Worm (Caenorhabditis elegans) whole organism, L3 larva: ENCODE measurements around the gene F35C11.2.

ENCODE experiments used
- aly-2 ChIP-seq: fragments of 150-350 bp; optimal IDR thresholded peaks from 2 replicates; lab custom pipeline; 2014; ENCODE audit warnings: missing biosample characterization, missing genetic modification characterization
- ama-1 ChIP-seq: fragments of 150-350 bp; optimal IDR thresholded peaks from 2 replicates; lab custom pipeline; 2018
- ceh-28 ChIP-seq: fragments of 150-350 bp; optimal IDR thresholded peaks from 2 replicates; lab custom pipeline; 2014; ENCODE audit warnings: missing biosample characterization, missing genetic modification reagents, missing genetic modification characterization
- ceh-82 ChIP-seq: fragments of 150-350 bp; optimal IDR thresholded peaks from 2 replicates; lab custom pipeline; 2014; ENCODE audit warnings: missing biosample characterization, missing genetic modification characterization
- elt-1 ChIP-seq: fragments of 150-350 bp; optimal IDR thresholded peaks from 2 replicates; lab custom pipeline; 2014; ENCODE audit warnings: missing biosample characterization, missing genetic modification characterization
- fos-1 ChIP-seq: fragments of 150-350 bp; optimal IDR thresholded peaks from 2 replicates; lab custom pipeline; 2014; ENCODE audit warnings: missing biosample characterization, missing genetic modification characterization
- nhr-237 ChIP-seq: fragments of 150-350 bp; optimal IDR thresholded peaks from 2 replicates; lab custom pipeline; 2014; ENCODE audit warnings: missing biosample characterization, missing genetic modification characterization
- nhr-76 ChIP-seq: fragments of 150-350 bp; sonication (generic microtip); optimal IDR thresholded peaks from 5 replicates; lab custom pipeline; 2014; ENCODE audit warnings: missing biosample characterization, missing genetic modification characterization
- nhr-77 ChIP-seq: fragments of 150-350 bp; optimal IDR thresholded peaks from 2 replicates; lab custom pipeline; 2014; ENCODE audit warnings: missing biosample characterization, missing genetic modification characterization
- pha-4 ChIP-seq: fragments of 150-350 bp; optimal IDR thresholded peaks from 2 replicates; lab custom pipeline; 2014; ENCODE audit warnings: missing biosample characterization, missing genetic modification reagents, missing genetic modification characterization
- tbx-2 ChIP-seq: sonication (generic microtip); optimal IDR thresholded peaks from 2 replicates; lab custom pipeline; 2016; ENCODE audit warnings: mild to moderate bottlenecking, missing genetic modification characterization, missing compliant biosample characterization

ce11 chrII:8263562-8263961 is 14.9 kb upstream of the F35C11.2 start:
- TF ChIP-seq nhr-77 (tag; lab: Kevin White, UChicago) (no peak), ceh-28 (no peak), aly-2 (tag; lab: Kevin White, UChicago) (no peak), tbx-2 (no peak), nhr-76 (no peak), ceh-82 (tag; lab: Kevin White, UChicago) (no peak), fos-1 (tag; lab: Kevin White, UChicago) (no peak), nhr-237 (tag; lab: Kevin White, UChicago) (no peak), pha-4 (no peak), elt-1 (no peak), ama-1 (lab: Kevin White, UChicago) (no peak)
